Fruit fly (Drosophila melanogaster) whole organism, embryonic: ENCODE measurements around the gene Shal.

Experiments used
- Atf6 ChIP-seq: fragments of 200-800 bp; sonication (Bioruptor generic); IDR thresholded peaks from 2 replicates; pipeline ENCODE4 v1.3.6; 2022; ENCODE audit warnings: missing biosample characterization, missing genetic modification characterization
- CG10321 ChIP-seq: fragments of 200-800 bp; sonication (Bioruptor generic); IDR thresholded peaks from 2 replicates; pipeline ENCODE4 v1.3.6; 2022; ENCODE audit warnings: missing biosample characterization, missing genetic modification characterization
- CG10366 ChIP-seq: fragments of 200-800 bp; sonication (Bioruptor generic); IDR thresholded peaks from 2 replicates; pipeline ENCODE4 v1.3.6; 2022; ENCODE audit warnings: missing biosample characterization, missing genetic modification characterization
- CG12071 ChIP-seq: fragments of 200-800 bp; sonication (Bioruptor generic); optimal IDR thresholded peaks from 3 replicates; lab custom pipeline; 2018; ENCODE audit warnings: missing biosample characterization, mild to moderate bottlenecking, missing genetic modification characterization
- CG12219 ChIP-seq: fragments of 200-800 bp; sonication (Bioruptor generic); optimal IDR thresholded peaks from 3 replicates; lab custom pipeline; 2018; ENCODE audit warnings: missing biosample characterization, mild to moderate bottlenecking, missing genetic modification characterization
- CG12391 ChIP-seq: fragments of 200-800 bp; sonication (Bioruptor generic); optimal IDR thresholded peaks from 3 replicates; lab custom pipeline; 2018; ENCODE audit warnings: missing biosample characterization, mild to moderate bottlenecking, missing genetic modification characterization, moderate library complexity
- CG12942 ChIP-seq: fragments of 200-800 bp; sonication (Bioruptor generic); optimal IDR thresholded peaks from 3 replicates; lab custom pipeline; 2016; ENCODE audit warnings: missing biosample characterization, missing genetic modification characterization
- CG14050 ChIP-seq: fragments of 200-800 bp; sonication (Bioruptor generic); IDR thresholded peaks from 3 replicates; pipeline ENCODE4 v1.3.6; 2022; ENCODE audit warnings: missing biosample characterization, missing genetic modification characterization
- CG17385 ChIP-seq: fragments of 200-800 bp; sonication (Bioruptor generic); optimal IDR thresholded peaks from 3 replicates; lab custom pipeline; 2018; ENCODE audit warnings: missing biosample characterization, mild to moderate bottlenecking, missing genetic modification characterization
- CG17568 ChIP-seq: fragments of 200-800 bp; sonication (Bioruptor generic); optimal IDR thresholded peaks from 2 replicates; lab custom pipeline; 2018; ENCODE audit warnings: missing biosample characterization, mild to moderate bottlenecking, missing genetic modification characterization, moderate library complexity
- CG30020 ChIP-seq: fragments of 200-800 bp; optimal IDR thresholded peaks from 2 replicates; lab custom pipeline; 2019; ENCODE audit warnings: missing biosample characterization, mild to moderate bottlenecking, missing genetic modification characterization, moderate library complexity
- CG3163 ChIP-seq: fragments of 200-800 bp; sonication (Bioruptor generic); optimal IDR thresholded peaks from 3 replicates; lab custom pipeline; 2016; ENCODE audit warnings: missing biosample characterization, missing genetic modification characterization
- CG34376 ChIP-seq: fragments of 200-800 bp; sonication (Bioruptor generic); optimal IDR thresholded peaks from 2 replicates; lab custom pipeline; 2018; ENCODE audit warnings: missing biosample characterization, mild to moderate bottlenecking, missing genetic modification characterization
- CG43689 ChIP-seq: fragments of 200-800 bp; sonication (Bioruptor generic); IDR thresholded peaks from 2 replicates; pipeline ENCODE4 v1.3.6; 2022; ENCODE audit warnings: missing biosample characterization, missing genetic modification characterization
- CG4820 ChIP-seq: fragments of 200-800 bp; sonication (Bioruptor generic); optimal IDR thresholded peaks from 3 replicates; lab custom pipeline; 2016; ENCODE audit warnings: missing biosample characterization, missing genetic modification characterization
- CG6654 ChIP-seq: fragments of 200-800 bp; sonication (Bioruptor generic); optimal IDR thresholded peaks from 2 replicates; lab custom pipeline; 2017; ENCODE audit warnings: missing biosample characterization, mild to moderate bottlenecking, missing genetic modification characterization
- CG7556 ChIP-seq: fragments of 200-800 bp; sonication (Bioruptor generic); optimal IDR thresholded peaks from 2 replicates; lab custom pipeline; 2017; ENCODE audit warnings: missing biosample characterization, mild to moderate bottlenecking, missing genetic modification characterization
- E2f1 ChIP-seq: fragments of 200-800 bp; sonication (Bioruptor generic); IDR thresholded peaks from 2 replicates; pipeline ENCODE4 v1.3.6; 2022; ENCODE audit warnings: missing biosample characterization, missing genetic modification characterization
- Eip74EF ChIP-seq, 2 experiments: fragments of 200-800 bp in 1 of 2; fragments of >200 bp in 1 of 2; sonication (Bioruptor generic) in 1 of 2; optimal IDR thresholded peaks; 2 replicates each; lab custom pipeline; 2017 to 2019; ENCODE audit warnings: missing biosample characterization in 2 of 2, missing genetic modification characterization in 2 of 2, mild to moderate bottlenecking in 1 of 2, moderate library complexity in 1 of 2
- Fer2 ChIP-seq: fragments of 200-800 bp; sonication (Bioruptor generic); optimal IDR thresholded peaks from 2 replicates; lab custom pipeline; 2018; ENCODE audit warnings: missing biosample characterization, mild to moderate bottlenecking, missing genetic modification characterization, moderate library complexity
- Hand ChIP-seq: fragments of 200-800 bp; sonication (Bioruptor generic); optimal IDR thresholded peaks from 2 replicates; lab custom pipeline; 2017; ENCODE audit warnings: mild to moderate bottlenecking, missing biosample characterization, missing genetic modification reagents, missing genetic modification characterization
- Hr78 ChIP-seq, 2 experiments: fragments of 200-800 bp in 1 of 2; fragments of >200 bp in 1 of 2; sonication (Bioruptor generic) in 1 of 2; optimal IDR thresholded peaks; 2 replicates each; lab custom pipeline; 2017 to 2019; ENCODE audit warnings: missing biosample characterization in 2 of 2, missing genetic modification characterization in 2 of 2, mild to moderate bottlenecking in 1 of 2, moderate library complexity in 1 of 2
- Lim3 ChIP-seq: fragments of 200-800 bp; sonication (Bioruptor generic); IDR thresholded peaks from 2 replicates; pipeline ENCODE4 v1.3.6; 2022; ENCODE audit warnings: missing biosample characterization, missing genetic modification characterization
- MBD-R2 ChIP-seq: fragments of 200-800 bp; sonication (Bioruptor generic); IDR thresholded peaks from 2 replicates; pipeline ENCODE4 v1.3.6; 2022; ENCODE audit warnings: missing biosample characterization, missing genetic modification characterization
- Poxn ChIP-seq: fragments of 200-800 bp; sonication (Bioruptor generic); IDR thresholded peaks from 2 replicates; pipeline ENCODE4 v1.3.6; 2022; ENCODE audit warnings: missing biosample characterization, missing genetic modification characterization
- Spps ChIP-seq: fragments of 200-800 bp; sonication (Bioruptor generic); optimal IDR thresholded peaks from 2 replicates; lab custom pipeline; 2018; ENCODE audit warnings: missing biosample characterization, mild to moderate bottlenecking, missing genetic modification characterization
- Trl ChIP-seq, 3 experiments: fragments of >200 bp in 2 of 3; fragments of 200-800 bp in 1 of 3; sonication (Bioruptor generic) in 1 of 3; optimal IDR thresholded peaks; 2 replicates in 1 of 3; 3 replicates in 2 of 3; lab custom pipeline; 2016 to 2017; ENCODE audit warnings: missing biosample characterization in 1 of 3, missing genetic modification characterization in 1 of 3
- Xbp1 ChIP-seq: fragments of 200-800 bp; sonication (Bioruptor generic); optimal IDR thresholded peaks from 3 replicates; lab custom pipeline; 2016; ENCODE audit warnings: missing biosample characterization, mild to moderate bottlenecking, missing genetic modification characterization
- ap ChIP-seq: fragments of 200-800 bp; sonication (Bioruptor generic); IDR thresholded peaks from 2 replicates; pipeline ENCODE4 v1.3.6; 2022; ENCODE audit warnings: missing biosample characterization, missing genetic modification characterization
- bigmax ChIP-seq: fragments of 200-800 bp; sonication (Bioruptor generic); optimal IDR thresholded peaks from 2 replicates; lab custom pipeline; 2018; ENCODE audit warnings: missing biosample characterization, mild to moderate bottlenecking, missing genetic modification characterization
- bowl ChIP-seq: fragments of 200-800 bp; sonication (Bioruptor generic); IDR thresholded peaks from 2 replicates; pipeline ENCODE4 v1.3.6; 2022; ENCODE audit warnings: missing biosample characterization, missing genetic modification characterization
- br ChIP-seq: fragments of >200 bp; optimal IDR thresholded peaks from 2 replicates; lab custom pipeline; 2017
- cwo ChIP-seq: fragments of 200-800 bp; sonication (Bioruptor generic); optimal IDR thresholded peaks from 3 replicates; lab custom pipeline; 2017; ENCODE audit warnings: missing biosample characterization, missing genetic modification characterization, mild to moderate bottlenecking, moderate library complexity, missing genetic modification reagents
- en ChIP-seq: fragments of 200-800 bp; sonication (Bioruptor generic); optimal IDR thresholded peaks from 2 replicates; lab custom pipeline; 2016; ENCODE audit warnings: missing biosample characterization, missing genetic modification characterization
- fru ChIP-seq: fragments of >200 bp; optimal IDR thresholded peaks from 2 replicates; lab custom pipeline; 2017
- h ChIP-seq: fragments of >200 bp; optimal IDR thresholded peaks from 2 replicates; lab custom pipeline; 2017
- hkb ChIP-seq, 2 experiments: fragments of 200-800 bp in 1 of 2; fragments of >200 bp in 1 of 2; sonication (Bioruptor generic) in 1 of 2; IDR thresholded peaks in 1 of 2; optimal IDR thresholded peaks in 1 of 2; 2 replicates each; pipeline versions ENCODE4 v1.3.6 to Lab custom; 2017 to 2022; ENCODE audit warnings: missing biosample characterization in 1 of 2, missing genetic modification characterization in 1 of 2
- ind ChIP-seq: fragments of 200-800 bp; sonication (Bioruptor generic); optimal IDR thresholded peaks from 3 replicates; lab custom pipeline; 2016; ENCODE audit warnings: missing biosample characterization, missing genetic modification characterization
- insv ChIP-seq, 2 experiments: fragments of 200-800 bp; sonication (Bioruptor generic); optimal IDR thresholded peaks; 3 replicates each; lab custom pipeline; 2016 to 2018; ENCODE audit warnings: missing biosample characterization in 2 of 2, missing genetic modification characterization in 2 of 2
- maf-S ChIP-seq: fragments of 200-800 bp; sonication (Bioruptor generic); optimal IDR thresholded peaks from 2 replicates; lab custom pipeline; 2016; ENCODE audit warnings: missing biosample characterization, missing genetic modification characterization
- oc ChIP-seq: fragments of 200-800 bp; sonication (Bioruptor generic); optimal IDR thresholded peaks from 2 replicates; lab custom pipeline; 2018; ENCODE audit warnings: missing biosample characterization, mild to moderate bottlenecking, missing genetic modification characterization, moderate library complexity
- pb ChIP-seq: fragments of 200-800 bp; sonication (Bioruptor generic); optimal IDR thresholded peaks from 3 replicates; lab custom pipeline; 2016; ENCODE audit warnings: missing biosample characterization, missing genetic modification characterization
- pum ChIP-seq: fragments of 200-800 bp; sonication (Bioruptor generic); optimal IDR thresholded peaks from 2 replicates; lab custom pipeline; 2016; ENCODE audit warnings: missing biosample characterization, missing genetic modification characterization
- seq ChIP-seq: fragments of 200-800 bp; sonication (Bioruptor generic); IDR thresholded peaks from 2 replicates; pipeline ENCODE4 v1.3.6; 2022; ENCODE audit warnings: missing biosample characterization, missing genetic modification characterization
- shn ChIP-seq: fragments of 200-800 bp; sonication (Bioruptor generic); optimal IDR thresholded peaks from 3 replicates; lab custom pipeline; 2016; ENCODE audit warnings: missing biosample characterization, missing genetic modification characterization
- toy ChIP-seq: fragments of 200-800 bp; sonication (Bioruptor generic); IDR thresholded peaks from 2 replicates; pipeline ENCODE4 v1.3.6; 2022; ENCODE audit warnings: missing biosample characterization, missing genetic modification characterization
- trem ChIP-seq: fragments of 200-800 bp; optimal IDR thresholded peaks from 3 replicates; lab custom pipeline; 2019; ENCODE audit warnings: missing biosample characterization, mild to moderate bottlenecking, missing genetic modification characterization, moderate library complexity
- vvl ChIP-seq: fragments of 200-800 bp; sonication (Bioruptor generic); IDR thresholded peaks from 2 replicates; pipeline ENCODE4 v1.3.6; 2022; ENCODE audit warnings: missing biosample characterization, missing genetic modification characterization
- z ChIP-seq: fragments of 200-800 bp; sonication (Bioruptor generic); IDR thresholded peaks from 3 replicates; pipeline ENCODE4 v1.3.6; 2022; ENCODE audit warnings: missing biosample characterization, missing genetic modification characterization
- zfh1 ChIP-seq: fragments of 200-800 bp; sonication (Bioruptor generic); IDR thresholded peaks from 3 replicates; pipeline ENCODE4 v1.3.6; 2022; ENCODE audit warnings: missing biosample characterization, missing genetic modification characterization

The Shal gene

dm6 chr3L:19590422-19590821 is 6.1 kb upstream of the Shal start, which contains the start of gene CG14100 (continued):
- TF ChIP-seq ap (GFP tag; lab: Robert Waterston, UW) (peak; percentile 100), insv (GFP tag; optimal IDR thresholded peaks at IDR 0.05; lab: Kevin White, UChicago) (peak; percentile 91 to 93)

- peak; percentile 82 for TF ChIP-seq CG12391 (tag; lab: Kevin White, UChicago)
- TF ChIP-seq CG4820 (GFP tag; lab: Kevin White, UChicago), result no peak
- peak; percentile 45 for TF ChIP-seq Xbp1 (GFP tag; lab: Kevin White, UChicago)
- TF ChIP-seq Lim3, result no peak
- no peak for TF ChIP-seq CG3163 (GFP tag; lab: Kevin White, UChicago)
- TF ChIP-seq CG10366 (GFP tag; lab: Robert Waterston, UW), result no peak
- no peak for TF ChIP-seq fru (lab: Kevin White, UChicago)
- no peak for TF ChIP-seq pb (GFP tag; lab: Kevin White, UChicago)
- no peak for TF ChIP-seq hkb (optimal IDR thresholded peaks at IDR 0.05; lab: Kevin White, UChicago)
- no peak; the same call in 1 of the 2 replicates for TF ChIP-seq hkb (GFP tag; IDR thresholded peaks at IDR 0.05; lab: Robert Waterston, UW)
- peak; percentile 23 for TF ChIP-seq ind (GFP tag; lab: Kevin White, UChicago)
- peak; percentile 18 for TF ChIP-seq pum
- no peak for TF ChIP-seq CG7556 (GFP tag; lab: Kevin White, UChicago)
- no peak for TF ChIP-seq CG14050 (GFP tag; lab: Robert Waterston, UW)
- no peak for TF ChIP-seq CG6654 (GFP tag; lab: Kevin White, UChicago)
- no peak for TF ChIP-seq E2f1 (GFP tag; lab: Robert Waterston, UW)
- TF ChIP-seq bowl (GFP tag; lab: Robert Waterston, UW), result no peak
- TF ChIP-seq CG43689 (GFP tag; lab: Robert Waterston, UW), result no peak
- TF ChIP-seq z (GFP tag; lab: Robert Waterston, UW), result no peak
- TF ChIP-seq bigmax (GFP tag; lab: Kevin White, UChicago), result no peak
- no peak for TF ChIP-seq br (lab: Kevin White, UChicago)
- TF ChIP-seq zfh1 (GFP tag; lab: Robert Waterston, UW), result 0 out of 3 replicates have a peak, but pooled peaks have one; percentile 5
- no peak for TF ChIP-seq Fer2 (tag; lab: Kevin White, UChicago)
- TF ChIP-seq Trl (optimal IDR thresholded peaks at IDR 0.05; lab: Kevin White, UChicago), result no peak
- TF ChIP-seq Trl (GFP tag; optimal IDR thresholded peaks at IDR 0.05; lab: Kevin White, UChicago), result no peak
- no peak for TF ChIP-seq toy (GFP tag; lab: Robert Waterston, UW)
- TF ChIP-seq Poxn (GFP tag; lab: Robert Waterston, UW), result no peak
- no peak for TF ChIP-seq CG34376
- TF ChIP-seq shn (GFP tag; lab: Kevin White, UChicago), result no peak
- peak; percentile 57 for TF ChIP-seq CG30020
- no peak for TF ChIP-seq oc (tag; lab: Kevin White, UChicago)
- TF ChIP-seq trem (tag; lab: Kevin White, UChicago), result peak; percentile 84
- no peak for TF ChIP-seq h (lab: Kevin White, UChicago)
- no peak for TF ChIP-seq CG10321 (GFP tag; lab: Robert Waterston, UW)
- no peak for TF ChIP-seq cwo (GFP tag; lab: Kevin White, UChicago)
- peak; percentile 8 for TF ChIP-seq CG17568 (GFP tag; lab: Kevin White, UChicago)
- TF ChIP-seq CG12219 (GFP tag; lab: Kevin White, UChicago), result no peak
- TF ChIP-seq CG12942 (GFP tag; lab: Kevin White, UChicago), result no peak
- TF ChIP-seq Hand, result no peak
- TF ChIP-seq vvl (GFP tag; lab: Robert Waterston, UW), result peak; percentile 50
- TF ChIP-seq CG17385 (GFP tag; lab: Kevin White, UChicago), result no peak
- no peak for TF ChIP-seq seq (GFP tag; lab: Robert Waterston, UW)
- TF ChIP-seq maf-S, result peak; percentile 3
- TF ChIP-seq Hr78 (GFP tag; optimal IDR thresholded peaks at IDR 0.05; lab: Kevin White, UChicago), result no peak
- TF ChIP-seq Spps (tag; lab: Kevin White, UChicago), result no peak
- TF ChIP-seq Eip74EF (GFP tag; optimal IDR thresholded peaks at IDR 0.05; lab: Kevin White, UChicago), result peak in 1 of 2 experiments; percentile 41
- no peak for TF ChIP-seq Atf6 (GFP tag; lab: Robert Waterston, UW)
- no peak for TF ChIP-seq en
- peak; percentile 60 for TF ChIP-seq MBD-R2 (GFP tag; lab: Robert Waterston, UW)
- TF ChIP-seq CG12071, result no peak
Measured at dm6 chr3L:19585979-19586378, 1.6 kb upstream of the Shal start, which contains the start of the genes CG9231 and CG9330. Gene CG9231 (minus strand): TSS chr3L:19586003. Gene CG9330 (plus strand): TSS chr3L:19586253.
